Worm (Caenorhabditis elegans) whole organism, midembryonic: Measurements from ENCODE around the gene T25F10.4.

Experiments used
- flt-1 ChIP-seq: fragments of 200-800 bp; sonication (Bioruptor generic); IDR thresholded peaks from 2 replicates; pipeline ENCODE4 v1.3.6; 2022; ENCODE audit warnings: missing genetic modification characterization, missing compliant biosample characterization
- klf-2 ChIP-seq: fragments of 200-800 bp; sonication (Bioruptor generic); conservative IDR thresholded peaks from 2 replicates; pipeline ENCODE4 v1.3.6; 2022; ENCODE audit warnings: missing genetic modification reagents, missing genetic modification characterization, missing compliant biosample characterization
- med-1 ChIP-seq: sonication (generic microtip); optimal IDR thresholded peaks from 2 replicates; lab custom pipeline; 2017; ENCODE audit warnings: missing genetic modification characterization, mild to moderate bottlenecking, missing compliant biosample characterization, antibody characterized with exemption, missing genetic modification reagents; ENCODE audit not compliant: insufficient read depth
- tab-1 ChIP-seq: fragments of 200-800 bp; sonication (Bioruptor generic); IDR thresholded peaks from 2 replicates; pipeline ENCODE4 v1.3.6; 2022; ENCODE audit warnings: missing genetic modification characterization, missing compliant biosample characterization
- ztf-23 ChIP-seq: fragments of 200-800 bp; sonication (Bioruptor generic); IDR thresholded peaks from 2 replicates; pipeline ENCODE4 v1.3.6; 2022; ENCODE audit warnings: missing genetic modification reagents, missing genetic modification characterization, missing compliant biosample characterization

DNA sequence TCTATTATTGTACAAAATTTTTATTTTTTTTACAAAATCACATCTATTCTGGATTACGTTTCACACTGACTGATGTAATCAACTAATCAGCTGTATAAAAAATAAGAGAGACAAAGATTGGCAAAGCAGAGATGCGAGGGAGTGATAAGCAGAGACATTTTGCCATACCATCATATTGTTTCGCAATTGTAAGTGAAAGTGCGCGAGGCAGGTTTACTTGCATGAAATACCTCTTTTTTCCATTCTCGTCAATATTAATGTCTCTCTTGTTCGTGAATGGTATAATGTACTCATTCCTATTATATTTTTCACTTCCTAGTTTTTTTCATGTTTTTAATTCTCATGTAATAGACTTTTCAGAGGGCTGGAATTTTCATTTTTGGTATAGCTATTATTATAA, 25.4 kb downstream of the T25F10.4 start:
- TF ChIP-seq ztf-23 (no peak), med-1 (GFP tag; lab: Kevin White, UChicago) (no peak), tab-1 (no peak), klf-2 (GFP tag; lab: Robert Waterston, UW) (no peak), flt-1 (GFP tag; lab: Robert Waterston, UW) (no peak)
